Worm (Caenorhabditis elegans): ENCODE data around the gene ets-9.

Gene ets-9

DNA sequence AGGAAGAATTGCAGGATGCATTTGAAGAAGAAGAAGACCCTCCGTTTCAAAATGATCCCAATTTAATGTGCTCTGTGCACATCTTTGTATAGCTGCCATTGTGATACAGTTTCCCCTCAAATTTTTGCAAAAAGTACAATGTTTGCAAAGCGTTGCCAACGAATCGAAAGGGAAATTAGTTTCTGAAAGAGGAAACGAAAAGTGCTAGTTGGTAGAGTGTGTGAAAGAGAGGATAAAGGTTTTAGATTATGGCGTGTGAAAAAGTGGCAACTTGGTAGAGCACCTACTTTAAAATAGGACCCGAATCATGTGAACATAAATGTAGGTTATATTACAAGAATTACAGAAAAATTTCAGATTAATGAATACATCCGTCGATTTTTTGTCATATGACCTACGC, 32.2 kb downstream of the ets-9 start, which contains the start of gene C52B9.8 (continued):
- no peak for TF ChIP-seq cebp-1 (GFP tag; IDR thresholded peaks at IDR 0.05)
- TF ChIP-seq cebp-1 (tag; optimal IDR thresholded peaks at IDR 0.05), result no peak
- no peak for TF ChIP-seq lin-54 (GFP tag; optimal IDR thresholded peaks at IDR 0.05)
- no peak for TF ChIP-seq let-607 (tag; optimal IDR thresholded peaks at IDR 0.05)

DNA sequence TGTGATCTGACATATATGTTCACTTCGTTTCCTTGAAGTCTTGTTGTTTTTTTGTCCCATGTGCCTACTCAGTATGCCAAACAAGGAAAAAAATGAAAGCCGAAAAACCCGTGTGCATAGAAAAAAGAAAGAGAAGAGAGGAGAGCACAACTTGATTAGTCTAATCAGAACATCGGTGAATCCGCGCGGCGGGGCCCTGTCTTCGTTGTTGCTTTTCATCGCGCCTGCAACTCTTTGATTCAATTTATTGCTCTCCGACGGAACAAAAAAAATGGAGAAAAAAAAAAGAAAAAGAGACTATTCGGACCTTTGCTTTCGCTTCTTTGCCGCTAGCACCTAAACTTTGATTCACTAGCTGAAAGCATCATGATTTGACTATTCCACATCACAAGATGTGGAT, 35.4 kb downstream of the ets-9 start:
- TF ChIP-seq xnd-1 (tag; optimal IDR thresholded peaks at IDR 0.05) (no peak), ztf-3 (GFP tag; optimal IDR thresholded peaks at IDR 0.05) (no peak), him-1 (tag; optimal IDR thresholded peaks at IDR 0.05) (no peak), nfya-2 (GFP tag; IDR thresholded peaks at IDR 0.05) (no peak), cebp-1 (GFP tag; IDR thresholded peaks at IDR 0.05) (no peak), cebp-1 (tag; optimal IDR thresholded peaks at IDR 0.05) (no peak), efl-1 (GFP tag; optimal IDR thresholded peaks at IDR 0.05) (no peak), B0035.1 (tag; optimal IDR thresholded peaks at IDR 0.05) (no peak), hlh-12 (tag; optimal IDR thresholded peaks at IDR 0.05) (no peak), chd-7 (tag; optimal IDR thresholded peaks at IDR 0.05) (no peak), madf-6 (GFP tag; IDR thresholded peaks at IDR 0.05) (no peak), die-1 (tag; optimal IDR thresholded peaks at IDR 0.05) (no peak)

DNA sequence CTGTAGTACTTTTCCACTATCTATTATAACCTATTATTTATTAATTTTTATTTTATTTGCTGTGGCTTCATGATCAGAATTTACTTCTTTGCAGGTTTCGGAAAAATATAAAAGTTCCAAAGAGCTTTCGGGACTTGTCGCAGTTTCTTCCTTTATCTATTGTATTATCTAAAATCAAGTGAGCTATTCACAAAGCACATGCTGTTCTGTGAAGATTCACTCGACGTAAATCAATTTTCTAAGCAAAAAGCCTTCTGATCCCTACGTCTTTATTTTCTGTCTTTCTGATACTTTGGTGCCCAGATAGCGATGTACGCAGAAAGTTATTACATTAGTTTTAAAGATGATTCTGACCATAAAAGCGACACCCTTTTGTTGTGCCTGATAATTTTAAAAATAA, 37.6 kb downstream of the ets-9 start:
- no peak for TF ChIP-seq F49E8.2 (tag; optimal IDR thresholded peaks at IDR 0.05; ENCODE audit: insufficient read depth)
- TF ChIP-seq rec-8 (tag; optimal IDR thresholded peaks at IDR 0.05), result no peak
- TF ChIP-seq snpc-3.4 (tag; optimal IDR thresholded peaks at IDR 0.05), result no peak
- no peak for TF ChIP-seq ekl-4 (GFP tag; IDR thresholded peaks at IDR 0.05)
- no peak for TF ChIP-seq sptf-2 (GFP tag; optimal IDR thresholded peaks at IDR 0.05)

DNA sequence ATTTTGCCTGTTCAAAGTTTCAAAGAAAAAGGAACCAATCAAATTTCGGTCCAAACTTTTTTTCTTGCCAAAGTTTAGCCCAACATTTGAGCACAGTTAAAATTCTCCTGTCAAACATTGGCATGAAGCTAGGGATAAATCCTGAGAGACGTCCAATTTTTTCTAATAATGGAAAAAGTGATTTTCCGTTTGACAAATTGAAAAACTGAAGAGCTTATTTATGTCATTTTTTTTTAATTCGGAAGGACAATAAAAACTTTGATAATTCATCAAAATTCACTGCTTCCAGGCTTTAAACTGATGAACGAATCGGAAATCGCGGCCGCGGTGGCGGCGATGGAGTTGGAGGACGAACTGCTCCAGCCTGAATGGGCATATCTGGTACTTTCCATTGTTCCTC, 41.1 kb downstream of the ets-9 start, which contains the start of gene dop-6:
Gene dop-6 (plus strand): TSS at position 301 of the 400 bp plus-strand sequence.
- TF ChIP-seq hlh-12 (tag; optimal IDR thresholded peaks at IDR 0.05), result no peak
- TF ChIP-seq ceh-79 (tag; optimal IDR thresholded peaks at IDR 0.05), result no peak
- TF ChIP-seq nhr-27 (tag; optimal IDR thresholded peaks at IDR 0.05), result no peak
- no peak for TF ChIP-seq Y79H2A.3 (GFP tag; conservative IDR thresholded peaks at IDR 0.05)
- no peak for TF ChIP-seq gei-17 (GFP tag; optimal IDR thresholded peaks at IDR 0.05)
- no peak for TF ChIP-seq mcd-1 (GFP tag; IDR thresholded peaks at IDR 0.05)
- TF ChIP-seq tbp1 (GFP tag; optimal IDR thresholded peaks at IDR 0.05), result no peak
- TF ChIP-seq hrde-1 (tag; optimal IDR thresholded peaks at IDR 0.05; ENCODE audit: borderline replicate concordance), result no peak
- no peak for TF ChIP-seq bed-2 (GFP tag; IDR thresholded peaks at IDR 0.05)
- no peak for TF ChIP-seq madf-10 (tag; optimal IDR thresholded peaks at IDR 0.05)
- no peak for TF ChIP-seq rcor-1 (GFP tag; IDR thresholded peaks at IDR 0.05)
- TF ChIP-seq F37B4.10 (GFP tag; IDR thresholded peaks at IDR 0.05), result no peak
- TF ChIP-seq pha-4 (tag; optimal IDR thresholded peaks at IDR 0.05), result no peak
- no peak for TF ChIP-seq nhr-120 (GFP tag; IDR thresholded peaks at IDR 0.05)
- no peak for TF ChIP-seq fkh-3 (tag; optimal IDR thresholded peaks at IDR 0.05)
- TF ChIP-seq nfya-2 (GFP tag; IDR thresholded peaks at IDR 0.05), result no peak
- TF ChIP-seq xnd-1 (tag; optimal IDR thresholded peaks at IDR 0.05), result no peak
- no peak for TF ChIP-seq cebp-1 (GFP tag; IDR thresholded peaks at IDR 0.05)
- no peak for TF ChIP-seq cebp-1 (tag; optimal IDR thresholded peaks at IDR 0.05)

Measured in whole organism, young adult.